Fruit fly (Drosophila melanogaster) whole organism, embryonic: ENCODE data around the gene CG15803.

Experiments
- Atf3 ChIP-seq: fragments of 200-800 bp; sonication (Bioruptor generic); optimal IDR thresholded peaks from 3 replicates; lab custom pipeline; 2016; ENCODE audit warnings: missing biosample characterization, missing genetic modification characterization
- CG14014 ChIP-seq: fragments of 200-800 bp; sonication (Bioruptor generic); IDR thresholded peaks from 2 replicates; pipeline ENCODE4 v1.3.6; 2022; ENCODE audit warnings: missing biosample characterization, missing genetic modification characterization
- CG18262 ChIP-seq: fragments of 200-800 bp; optimal IDR thresholded peaks from 3 replicates; lab custom pipeline; 2019; ENCODE audit warnings: missing biosample characterization, mild to moderate bottlenecking, missing genetic modification characterization, moderate library complexity
- CG2199 ChIP-seq: fragments of 200-800 bp; sonication (Bioruptor generic); IDR thresholded peaks from 3 replicates; pipeline ENCODE4 v1.3.6; 2022; ENCODE audit warnings: missing biosample characterization, missing genetic modification characterization
- CG5953 ChIP-seq: fragments of 200-800 bp; sonication (Bioruptor generic); IDR thresholded peaks from 2 replicates; pipeline ENCODE4 v1.3.6; 2022; ENCODE audit warnings: missing biosample characterization, missing genetic modification characterization
- HLHmδ ChIP-seq: fragments of 200-800 bp; sonication (Bioruptor generic); optimal IDR thresholded peaks from 2 replicates; lab custom pipeline; 2018; ENCODE audit warnings: missing biosample characterization, mild to moderate bottlenecking, missing genetic modification characterization, moderate library complexity
- Opbp ChIP-seq: fragments of 200-800 bp; sonication (Bioruptor generic); IDR thresholded peaks from 3 replicates; pipeline ENCODE4 v1.3.6; 2022; ENCODE audit warnings: missing biosample characterization, missing genetic modification characterization; ENCODE audit not compliant: partially characterized antibody
- knrl ChIP-seq: fragments of 200-800 bp; sonication (Bioruptor generic); IDR thresholded peaks from 3 replicates; pipeline ENCODE4 v1.3.6; 2022; ENCODE audit warnings: missing biosample characterization, missing genetic modification characterization; ENCODE audit not compliant: partially characterized antibody

- TF ChIP-seq CG5953 (GFP tag; lab: Robert Waterston, UW) (no peak), Opbp (no peak), knrl (GFP tag; lab: Robert Waterston, UW) (no peak), CG14014 (GFP tag; lab: Robert Waterston, UW) (no peak), CG18262 (no peak), HLHmδ (GFP tag; lab: Kevin White, UChicago) (no peak), Atf3 (GFP tag; lab: Kevin White, UChicago) (no peak), CG2199 (GFP tag; lab: Robert Waterston, UW) (no peak)
Observed at dm6 chr3R:18312761-18313160, 47.8 kb downstream of the CG15803 start.
